Worm (Caenorhabditis elegans) whole organism, L4/young adult: ENCODE results near the gene stt-3.

Source experiments
- W03F9.2 ChIP-seq: fragments of 150-350 bp; optimal IDR thresholded peaks from 2 replicates; lab custom pipeline; 2014; ENCODE audit warnings: missing biosample characterization, missing genetic modification characterization
- him-1 ChIP-seq: sonication (generic microtip); optimal IDR thresholded peaks from 2 replicates; lab custom pipeline; 2016; ENCODE audit warnings: missing genotype, missing genetic modification reagents, missing genetic modification characterization, missing compliant biosample characterization

DNA sequence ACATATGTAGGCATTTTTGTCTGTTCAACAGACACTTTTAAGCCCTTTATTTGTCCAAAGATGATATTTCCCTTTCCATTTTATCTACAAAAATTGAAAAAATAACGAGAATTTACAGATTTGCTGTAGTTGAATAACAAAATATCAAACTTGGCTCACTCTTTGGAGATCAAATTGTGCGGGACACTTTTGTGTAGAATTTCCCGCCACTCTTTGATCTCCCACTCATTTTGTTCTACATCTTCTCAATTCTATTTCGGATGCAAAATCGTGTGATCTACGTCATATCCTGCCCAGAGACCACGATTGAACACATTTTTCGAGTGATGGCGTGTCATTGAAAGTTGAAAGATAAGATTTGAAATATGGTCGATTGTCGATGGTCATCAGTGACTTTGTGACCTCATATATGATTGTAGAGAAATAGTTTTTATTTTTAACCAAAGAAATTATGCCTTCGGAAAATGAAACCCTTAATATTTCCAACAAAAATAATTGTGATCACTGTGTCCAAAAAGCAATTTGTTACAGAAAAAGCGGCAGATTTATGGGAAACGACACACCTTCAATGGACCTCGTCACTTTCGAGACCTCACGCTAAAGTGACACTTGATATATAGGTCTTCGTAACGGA is 31.5 kb upstream of the stt-3 start, which contains the start of gene hot-4:
- TF ChIP-seq him-1 (tag; lab: Kevin White, UChicago) (no peak), W03F9.2 (tag; lab: Kevin White, UChicago) (no peak)
